Fruit fly (Drosophila melanogaster) whole organism, prepupa: ENCODE measurements around the gene CG2930.

Experiments
- CG3919 ChIP-seq: fragments of 200-800 bp; sonication (Bioruptor generic); optimal IDR thresholded peaks from 3 replicates; lab custom pipeline; 2016; ENCODE audit warnings: missing biosample characterization, missing genetic modification characterization
- CG7368 ChIP-seq: fragments of 200-800 bp; sonication (Bioruptor generic); optimal IDR thresholded peaks from 3 replicates; lab custom pipeline; 2016; ENCODE audit warnings: missing biosample characterization, missing genetic modification characterization
- dac ChIP-seq: fragments of 200-800 bp; sonication (Bioruptor generic); optimal IDR thresholded peaks from 2 replicates; lab custom pipeline; 2017; ENCODE audit warnings: missing biosample characterization, mild to moderate bottlenecking, missing genetic modification characterization
- pdm3 ChIP-seq: fragments of 200-800 bp; sonication (Bioruptor generic); optimal IDR thresholded peaks from 3 replicates; lab custom pipeline; 2016; ENCODE audit warnings: missing biosample characterization, missing genetic modification characterization
- salr ChIP-seq, 2 experiments: fragments of 200-800 bp; sonication (Bioruptor generic); optimal IDR thresholded peaks; 3 replicates each; lab custom pipeline; 2016 to 2018; ENCODE audit warnings: missing biosample characterization in 2 of 2, missing genetic modification characterization in 2 of 2, mild to moderate bottlenecking in 1 of 2

dm6 chrX:3883904-3884303, 15.1 kb downstream of the CG2930 start, which contains the start of gene CG15239:
- TF ChIP-seq CG7368 (GFP tag; lab: Kevin White, UChicago) (no peak), pdm3 (GFP tag; lab: Kevin White, UChicago) (no peak), salr (GFP tag; optimal IDR thresholded peaks at IDR 0.05; lab: Kevin White, UChicago) (no peak), CG3919 (no peak), dac (GFP tag; lab: Kevin White, UChicago) (no peak)
